Fruit fly (Drosophila melanogaster): ENCODE data around the gene bru2.
A peak's percentile ranks its signal among the peaks of the same experiment; 100 is the strongest.

Gene bru2

DNA sequence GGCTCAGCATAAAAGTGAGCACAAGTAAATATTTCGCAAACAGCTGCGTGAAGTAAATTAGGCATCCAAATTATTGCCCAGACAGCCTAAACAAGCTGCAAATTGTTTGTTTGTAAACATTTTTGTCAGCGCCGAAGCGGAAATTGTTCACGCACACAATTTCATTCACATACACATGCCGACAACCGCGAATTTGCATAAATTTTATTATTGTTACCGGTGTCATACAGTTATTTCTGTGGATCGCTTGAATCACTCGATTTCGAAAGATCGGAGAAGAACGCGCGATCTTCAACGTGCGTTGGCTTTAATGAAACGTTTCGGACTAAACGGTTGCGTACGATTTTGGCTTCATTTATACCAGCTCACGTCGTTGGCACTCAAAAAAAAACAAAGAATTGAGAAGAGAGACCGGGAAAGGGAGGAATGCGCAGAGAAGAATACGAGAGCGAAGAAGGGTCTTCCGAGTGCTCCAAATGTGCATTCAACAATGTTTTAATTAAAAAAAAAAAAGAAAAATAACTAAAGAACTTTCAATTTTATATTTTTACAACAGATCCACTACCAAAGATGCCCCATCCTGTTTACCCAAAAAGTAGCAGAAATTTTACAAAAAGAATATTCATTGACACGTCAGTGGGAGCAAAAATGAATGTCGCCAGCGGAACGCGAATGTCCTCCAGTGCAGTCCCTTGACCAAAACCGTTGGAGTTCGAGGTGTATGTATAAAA lies 79.3 kb downstream of the bru2 start, which contains the start of gene vir-1:
Gene vir-1, minus strand, starts transcription at position 334 of the 731 bp plus-strand sequence.
- TF ChIP-seq CG11617 (GFP tag; optimal IDR thresholded peaks at IDR 0.05) (no peak), cnc (optimal IDR thresholded peaks at IDR 0.05) (no peak), CG7045 (GFP tag; optimal IDR thresholded peaks at IDR 0.05) (no peak), ovo (GFP tag; optimal IDR thresholded peaks at IDR 0.05) (no peak), CG12768 (GFP tag; optimal IDR thresholded peaks at IDR 0.05) (no peak), toe (GFP tag; optimal IDR thresholded peaks at IDR 0.05) (no peak), CG5204 (GFP tag; optimal IDR thresholded peaks at IDR 0.05) (no peak), CG33017 (tag; optimal IDR thresholded peaks at IDR 0.05) (no peak), Crg-1 (GFP tag; optimal IDR thresholded peaks at IDR 0.05) (no peak), CG1620 (GFP tag; optimal IDR thresholded peaks at IDR 0.05) (no peak), Mnt (GFP tag; optimal IDR thresholded peaks at IDR 0.05) (no peak)

DNA sequence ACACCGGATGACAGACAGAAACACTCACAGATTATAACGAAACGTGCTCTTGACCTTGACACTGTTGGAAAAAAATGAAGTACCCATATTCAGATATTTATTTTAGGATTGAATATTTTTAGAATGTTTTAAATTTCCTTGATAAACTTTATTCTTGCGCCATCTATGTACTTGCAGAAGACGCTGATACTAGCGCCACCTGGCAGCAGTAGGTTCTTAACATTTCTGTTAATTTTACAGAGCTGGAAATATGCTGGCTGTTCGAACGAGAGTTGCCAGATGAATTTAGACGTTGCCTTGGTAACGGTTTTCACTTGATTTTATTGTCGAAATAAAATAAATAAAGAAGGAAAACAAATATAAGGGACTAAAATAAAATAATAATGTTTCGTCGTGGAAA lies 80.5 kb downstream of the bru2 start, which contains the start of gene Fam92:
Gene Fam92, plus strand, starts transcription at position 350 of the 400 bp plus-strand sequence.
- TF ChIP-seq ovo (GFP tag; optimal IDR thresholded peaks at IDR 0.05) = no peak
- no peak for TF ChIP-seq Hr96 (GFP tag; optimal IDR thresholded peaks at IDR 0.05)
- TF ChIP-seq CG14711 (tag; optimal IDR thresholded peaks at IDR 0.05) = no peak
- TF ChIP-seq cic (GFP tag; optimal IDR thresholded peaks at IDR 0.05) = peak; percentile 37
- no peak for TF ChIP-seq Clk (GFP tag; optimal IDR thresholded peaks at IDR 0.05)
- TF ChIP-seq Mnt (GFP tag; optimal IDR thresholded peaks at IDR 0.05) = peak; percentile 33
- TF ChIP-seq Crg-1 (GFP tag; optimal IDR thresholded peaks at IDR 0.05) = peak; percentile 30
- TF ChIP-seq CG1620 (GFP tag; optimal IDR thresholded peaks at IDR 0.05) = peak; percentile 37
- TF ChIP-seq kay (GFP tag; ENCODE audit: borderline replicate concordance) = no peak
- no peak for TF ChIP-seq CG5204 (GFP tag; optimal IDR thresholded peaks at IDR 0.05)
- TF ChIP-seq bab1 (GFP tag; optimal IDR thresholded peaks at IDR 0.05) = peak; percentile 39
- peak; percentile 54 for TF ChIP-seq CG7101 (tag; optimal IDR thresholded peaks at IDR 0.05)
- TF ChIP-seq CG12768 (GFP tag; optimal IDR thresholded peaks at IDR 0.05) = no peak
- no peak for TF ChIP-seq toe (GFP tag; optimal IDR thresholded peaks at IDR 0.05)
- peak; percentile 16 for TF ChIP-seq pad (GFP tag; optimal IDR thresholded peaks at IDR 0.05)
- TF ChIP-seq tj (GFP tag; optimal IDR thresholded peaks at IDR 0.05) = no peak

dm6 chr2L:12427487-12428101 lies 83.6 kb downstream of the bru2 start, which contains the start of the genes CG5446 and Trm1:
CG5446 (minus strand) TSS chr2L:12427709.
Trm1 (plus strand) TSS chr2L:12428028.
- TF ChIP-seq Hr96 (GFP tag; optimal IDR thresholded peaks at IDR 0.05) (no peak), CG7045 (GFP tag; optimal IDR thresholded peaks at IDR 0.05) (peak; percentile 70), CG12768 (GFP tag; optimal IDR thresholded peaks at IDR 0.05) (peak; percentile 74), kay (GFP tag; ENCODE audit: borderline replicate concordance) (no peak), toe (GFP tag; optimal IDR thresholded peaks at IDR 0.05) (no peak), bab1 (GFP tag; optimal IDR thresholded peaks at IDR 0.05) (peak; percentile 50), CG33017 (tag; optimal IDR thresholded peaks at IDR 0.05) (peak; percentile 88), cic (GFP tag; optimal IDR thresholded peaks at IDR 0.05) (peak; percentile 46), CG1620 (GFP tag; optimal IDR thresholded peaks at IDR 0.05) (no peak), CG7101 (tag; optimal IDR thresholded peaks at IDR 0.05) (peak; percentile 89), tj (GFP tag; optimal IDR thresholded peaks at IDR 0.05) (peak; percentile 55), ovo (GFP tag; optimal IDR thresholded peaks at IDR 0.05) (no peak), CG11617 (GFP tag; optimal IDR thresholded peaks at IDR 0.05) (peak; percentile 89), CG5204 (GFP tag; optimal IDR thresholded peaks at IDR 0.05) (no peak), Mnt (GFP tag; optimal IDR thresholded peaks at IDR 0.05) (peak; percentile 54), Clk (GFP tag; optimal IDR thresholded peaks at IDR 0.05) (no peak), pad (GFP tag; optimal IDR thresholded peaks at IDR 0.05) (peak; percentile 52), cnc (optimal IDR thresholded peaks at IDR 0.05) (no peak), CG14711 (tag; optimal IDR thresholded peaks at IDR 0.05) (peak; percentile 83), Crg-1 (GFP tag; optimal IDR thresholded peaks at IDR 0.05) (peak; percentile 29)

DNA sequence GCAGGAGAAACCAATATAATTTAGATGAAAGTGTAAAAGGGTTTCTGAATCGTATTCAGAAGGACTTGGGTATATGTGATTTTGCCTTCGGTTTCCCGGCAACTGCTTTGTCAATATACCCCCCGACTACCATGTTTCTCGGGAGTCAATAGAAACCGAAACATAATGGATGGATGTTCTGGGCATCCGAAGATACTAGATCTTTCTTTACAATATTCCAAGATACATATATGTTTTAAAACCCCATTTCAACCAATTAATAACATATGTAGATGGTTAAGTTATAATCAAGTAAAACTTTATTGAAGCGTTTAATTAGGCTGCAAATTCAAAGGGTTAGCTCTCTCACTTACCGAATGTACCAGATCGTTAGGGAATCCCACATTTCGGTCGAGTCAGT lies 86.8 kb downstream of the bru2 start, which contains the start of gene CG5435:
Gene CG5435, minus strand, starts transcription at position 101 of the 400 bp plus-strand sequence.
- TF ChIP-seq cic (GFP tag; optimal IDR thresholded peaks at IDR 0.05) = no peak
- no peak for TF ChIP-seq CG12768 (GFP tag; optimal IDR thresholded peaks at IDR 0.05)
- TF ChIP-seq kay (GFP tag; ENCODE audit: borderline replicate concordance) = no peak
- TF ChIP-seq CG33017 (tag; optimal IDR thresholded peaks at IDR 0.05) = no peak
- no peak for TF ChIP-seq Mnt (GFP tag; optimal IDR thresholded peaks at IDR 0.05)
- TF ChIP-seq CG14711 (tag; optimal IDR thresholded peaks at IDR 0.05) = no peak
- TF ChIP-seq ovo (GFP tag; optimal IDR thresholded peaks at IDR 0.05) = no peak
- no peak for TF ChIP-seq Crg-1 (GFP tag; optimal IDR thresholded peaks at IDR 0.05)
- TF ChIP-seq CG7101 (tag; optimal IDR thresholded peaks at IDR 0.05) = no peak
- TF ChIP-seq cnc (optimal IDR thresholded peaks at IDR 0.05) = no peak

DNA sequence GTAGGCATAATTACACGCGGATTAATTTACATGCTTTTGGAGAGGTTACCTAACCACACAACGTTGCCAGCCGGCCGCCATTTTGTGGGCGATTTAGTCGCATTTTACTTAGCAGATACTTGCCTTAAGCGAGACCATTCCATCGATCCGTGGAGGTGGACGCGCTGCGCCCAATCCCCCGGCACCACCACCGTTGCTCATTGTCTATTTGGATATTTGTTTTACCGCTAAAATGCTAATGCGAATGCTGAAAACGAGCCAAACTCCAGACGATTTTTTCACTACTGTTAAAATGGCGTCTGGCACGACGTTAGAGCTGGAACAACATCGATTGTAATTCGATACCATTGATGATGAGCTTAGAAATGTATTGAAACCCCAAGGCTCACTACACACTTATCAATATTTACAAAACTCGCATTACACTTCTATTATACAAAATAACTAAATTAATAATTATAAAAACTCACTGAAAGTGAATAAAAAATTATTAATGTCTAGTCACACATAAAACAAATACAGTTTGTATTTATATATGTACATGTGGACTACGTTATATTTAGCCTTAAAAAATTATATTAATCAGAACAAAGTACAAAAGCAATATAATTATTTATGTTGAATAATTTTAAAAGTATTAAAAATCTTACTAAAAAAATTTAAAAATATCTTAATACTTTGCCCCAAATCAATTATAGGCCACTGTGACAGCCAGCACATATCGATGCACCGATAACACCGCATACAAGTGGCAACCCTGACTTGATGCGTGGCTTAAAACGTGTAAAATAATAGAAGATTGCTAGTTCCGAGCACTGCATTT lies 89.9 kb downstream of the bru2 start, which contains the start of gene eRF3:
Gene eRF3, plus strand, starts transcription at position 741 of the 823 bp plus-strand sequence.
- TF ChIP-seq CG7045 (GFP tag; optimal IDR thresholded peaks at IDR 0.05) (peak; percentile 75), CG5204 (GFP tag; optimal IDR thresholded peaks at IDR 0.05) (no peak), cnc (optimal IDR thresholded peaks at IDR 0.05) (no peak), toe (GFP tag; optimal IDR thresholded peaks at IDR 0.05) (peak; percentile 65), CG14711 (tag; optimal IDR thresholded peaks at IDR 0.05) (peak; percentile 88), cic (GFP tag; optimal IDR thresholded peaks at IDR 0.05) (no peak), tj (GFP tag; optimal IDR thresholded peaks at IDR 0.05) (peak; percentile 41), Mnt (GFP tag; optimal IDR thresholded peaks at IDR 0.05) (peak; percentile 45), CG1620 (GFP tag; optimal IDR thresholded peaks at IDR 0.05) (peak; percentile 27), CG33017 (tag; optimal IDR thresholded peaks at IDR 0.05) (peak; percentile 82), Crg-1 (GFP tag; optimal IDR thresholded peaks at IDR 0.05) (peak; percentile 5), kay (GFP tag; ENCODE audit: borderline replicate concordance) (no peak), CG7101 (tag; optimal IDR thresholded peaks at IDR 0.05) (peak; percentile 87), pad (GFP tag; optimal IDR thresholded peaks at IDR 0.05) (peak; percentile 45), Clk (GFP tag; optimal IDR thresholded peaks at IDR 0.05) (peak; percentile 29), Hr96 (GFP tag; optimal IDR thresholded peaks at IDR 0.05) (peak; percentile 56), CG11617 (GFP tag; optimal IDR thresholded peaks at IDR 0.05) (peak; percentile 83), CG12768 (GFP tag; optimal IDR thresholded peaks at IDR 0.05) (peak; percentile 67), bab1 (GFP tag; optimal IDR thresholded peaks at IDR 0.05) (peak; percentile 82), ovo (GFP tag; optimal IDR thresholded peaks at IDR 0.05) (peak; percentile 61)
